Fruit fly (Drosophila melanogaster) whole organism, adult: ENCODE data around the gene haf.

Source experiments
- CG11617 ChIP-seq: fragments of 200-800 bp; sonication (Bioruptor generic); optimal IDR thresholded peaks from 2 replicates; lab custom pipeline; 2017; ENCODE audit warnings: mild to moderate bottlenecking, missing biosample characterization, missing genetic modification reagents, missing genetic modification characterization
- CG12768 ChIP-seq: fragments of 200-800 bp; sonication (Bioruptor generic); optimal IDR thresholded peaks from 2 replicates; lab custom pipeline; 2017; ENCODE audit warnings: missing biosample characterization, missing genetic modification characterization, mild to moderate bottlenecking, moderate library complexity, missing genetic modification reagents
- CG14711 ChIP-seq: fragments of 200-800 bp; sonication (Bioruptor generic); optimal IDR thresholded peaks from 2 replicates; lab custom pipeline; 2018; ENCODE audit warnings: missing biosample characterization, mild to moderate bottlenecking, missing genetic modification characterization, moderate library complexity
- CG1620 ChIP-seq: fragments of 200-800 bp; sonication (Bioruptor generic); optimal IDR thresholded peaks from 2 replicates; lab custom pipeline; 2016; ENCODE audit warnings: missing biosample characterization, missing genetic modification characterization
- CG33017 ChIP-seq: fragments of 200-800 bp; sonication (Bioruptor generic); optimal IDR thresholded peaks from 2 replicates; lab custom pipeline; 2018; ENCODE audit warnings: missing biosample characterization, mild to moderate bottlenecking, missing genetic modification characterization, moderate library complexity
- CG5204 ChIP-seq: fragments of 200-800 bp; sonication (Bioruptor generic); optimal IDR thresholded peaks from 2 replicates; lab custom pipeline; 2016; ENCODE audit warnings: missing biosample characterization, missing genetic modification characterization
- CG7045 ChIP-seq: fragments of 200-800 bp; sonication (Bioruptor generic); optimal IDR thresholded peaks from 2 replicates; lab custom pipeline; 2017; ENCODE audit warnings: missing biosample characterization, mild to moderate bottlenecking, missing genetic modification characterization
- CG7101 ChIP-seq: fragments of 200-800 bp; sonication (Bioruptor generic); optimal IDR thresholded peaks from 2 replicates; lab custom pipeline; 2018; ENCODE audit warnings: missing biosample characterization, mild to moderate bottlenecking, missing genetic modification characterization, moderate library complexity
- Clk ChIP-seq: fragments of 200-800 bp; sonication (Bioruptor generic); optimal IDR thresholded peaks from 2 replicates; lab custom pipeline; 2017; ENCODE audit warnings: missing biosample characterization, missing genetic modification characterization
- Crg-1 ChIP-seq: fragments of 200-800 bp; sonication (Bioruptor generic); optimal IDR thresholded peaks from 2 replicates; lab custom pipeline; 2016; ENCODE audit warnings: missing biosample characterization, missing genetic modification characterization
- Hr96 ChIP-seq: fragments of 200-800 bp; sonication (Bioruptor generic); optimal IDR thresholded peaks from 2 replicates; lab custom pipeline; 2016; ENCODE audit warnings: missing biosample characterization, missing genetic modification characterization
- Mnt ChIP-seq: fragments of 200-800 bp; sonication (Bioruptor generic); optimal IDR thresholded peaks from 2 replicates; lab custom pipeline; 2016; ENCODE audit warnings: missing biosample characterization, mild to moderate bottlenecking, missing genetic modification characterization
- bab1 ChIP-seq: fragments of 200-800 bp; sonication (Bioruptor generic); optimal IDR thresholded peaks from 3 replicates; lab custom pipeline; 2019; ENCODE audit warnings: missing biosample characterization, mild to moderate bottlenecking, missing genetic modification characterization, moderate library complexity
- cic ChIP-seq: fragments of 200-800 bp; sonication (Bioruptor generic); optimal IDR thresholded peaks from 2 replicates; lab custom pipeline; 2017; ENCODE audit warnings: missing biosample characterization, mild to moderate bottlenecking, missing genetic modification characterization, moderate library complexity
- cnc ChIP-seq, 2 experiments: fragments of >200 bp; optimal IDR thresholded peaks; 2 replicates each; lab custom pipeline; 2017
- kay ChIP-seq: fragments of 200-800 bp; sonication (Bioruptor generic); peaks from one replicate; lab custom pipeline; 2016; ENCODE audit warnings: missing biosample characterization, missing genetic modification characterization, borderline replicate concordance
- ovo ChIP-seq: fragments of 200-800 bp; sonication (Bioruptor generic); optimal IDR thresholded peaks from 2 replicates; lab custom pipeline; 2016; ENCODE audit warnings: missing biosample characterization, missing genetic modification characterization
- pad ChIP-seq: fragments of 200-800 bp; sonication (Bioruptor generic); optimal IDR thresholded peaks from 3 replicates; lab custom pipeline; 2017; ENCODE audit warnings: missing biosample characterization, missing genetic modification characterization, mild to moderate bottlenecking, moderate library complexity, missing genetic modification reagents
- tj ChIP-seq: fragments of 200-800 bp; sonication (Bioruptor generic); optimal IDR thresholded peaks from 3 replicates; lab custom pipeline; 2017; ENCODE audit warnings: missing biosample characterization, mild to moderate bottlenecking, missing genetic modification characterization, moderate library complexity
- toe ChIP-seq: fragments of 200-800 bp; sonication (Bioruptor generic); optimal IDR thresholded peaks from 2 replicates; lab custom pipeline; 2016; ENCODE audit warnings: missing biosample characterization, missing genetic modification characterization

haf gene

DNA sequence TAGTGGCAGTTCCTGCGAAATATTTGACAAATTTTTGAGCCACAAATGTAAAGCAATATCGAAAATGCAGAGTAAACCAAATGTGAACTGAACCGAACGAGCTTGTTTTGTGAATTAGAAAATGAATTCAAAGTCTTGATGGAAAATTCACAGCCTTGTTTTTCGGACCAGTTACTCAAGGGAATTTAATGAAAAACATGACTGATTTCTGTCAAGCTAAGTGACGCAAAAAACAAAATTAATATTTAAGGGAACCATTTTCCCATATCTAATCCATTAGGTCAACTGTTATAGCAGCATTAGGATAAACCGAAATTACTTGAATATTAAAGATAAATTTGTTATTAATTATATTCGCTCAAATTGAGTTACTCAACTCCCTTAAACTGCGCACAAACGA lies 32.1 kb downstream of the haf start, which contains the start of gene nis:
Gene nis, minus strand, starts transcription at position 101 of the 400 bp plus-strand sequence.
- TF ChIP-seq ovo (GFP tag; lab: Kevin White, UChicago) (no peak), pad (no peak), cic (no peak), toe (GFP tag; lab: Kevin White, UChicago) (no peak), CG7101 (no peak), CG7045 (GFP tag; lab: Kevin White, UChicago) (no peak), CG12768 (GFP tag; lab: Kevin White, UChicago) (no peak), Mnt (no peak), CG33017 (tag; lab: Kevin White, UChicago) (no peak), tj (GFP tag; lab: Kevin White, UChicago) (no peak), cnc (optimal IDR thresholded peaks at IDR 0.05; lab: Kevin White, UChicago) (no peak), CG1620 (GFP tag; lab: Kevin White, UChicago) (no peak), kay (GFP tag; lab: Kevin White, UChicago) (no peak), CG5204 (GFP tag; lab: Kevin White, UChicago) (no peak), CG14711 (tag; lab: Kevin White, UChicago) (no peak), Hr96 (GFP tag; lab: Kevin White, UChicago) (no peak)

DNA sequence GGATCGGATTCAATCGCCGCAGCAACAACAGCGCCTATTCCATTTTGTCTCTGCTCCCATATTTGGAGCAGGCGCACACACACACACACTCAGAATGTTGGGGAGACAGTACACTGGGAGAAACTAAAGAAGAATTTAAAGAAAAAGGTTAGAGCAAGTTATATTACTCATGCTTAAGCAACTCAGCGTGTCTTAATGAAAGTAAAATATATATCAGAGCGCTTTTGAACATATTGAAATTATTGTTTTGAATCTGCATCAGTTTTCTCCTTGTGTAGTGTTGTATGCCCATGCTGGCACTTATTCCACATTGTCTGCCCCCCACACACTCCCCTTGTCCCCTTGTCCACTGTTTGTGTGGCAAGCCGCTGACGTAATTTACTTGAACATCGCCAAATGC lies 35.2 kb downstream of the haf start:
- TF ChIP-seq CG14711 (tag; lab: Kevin White, UChicago): no peak
- TF ChIP-seq CG1620 (GFP tag; lab: Kevin White, UChicago): no peak
- TF ChIP-seq CG12768 (GFP tag; lab: Kevin White, UChicago): no peak
- TF ChIP-seq Mnt: no peak
- no peak for TF ChIP-seq CG7101
- TF ChIP-seq bab1 (GFP tag; lab: Kevin White, UChicago): no peak
- TF ChIP-seq cic: no peak
- TF ChIP-seq toe (GFP tag; lab: Kevin White, UChicago): no peak
- no peak for TF ChIP-seq Crg-1 (GFP tag; lab: Kevin White, UChicago)
- no peak for TF ChIP-seq kay (GFP tag; lab: Kevin White, UChicago)
- TF ChIP-seq Clk (GFP tag; lab: Kevin White, UChicago): no peak
- TF ChIP-seq pad: no peak

DNA sequence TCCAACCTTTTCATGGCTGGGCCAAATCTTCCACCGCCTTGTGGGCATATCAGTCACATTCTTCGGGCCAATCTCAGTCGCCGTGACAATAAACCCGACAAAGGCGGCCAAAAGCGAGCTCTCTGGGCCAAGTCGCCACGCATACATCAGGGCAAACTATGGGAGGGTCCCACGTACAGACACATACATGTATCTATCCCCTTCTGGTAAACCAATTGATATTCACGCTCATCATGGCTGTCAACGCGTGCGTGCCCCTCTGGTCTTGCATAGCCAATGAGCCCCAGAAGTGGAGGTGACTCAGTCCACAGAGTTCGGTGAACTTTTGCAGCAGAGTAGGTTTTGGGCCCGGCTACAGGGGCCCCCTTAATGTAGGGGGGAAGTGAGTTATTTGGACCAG lies 41.8 kb downstream of the haf start:
- no peak for TF ChIP-seq CG33017 (tag; lab: Kevin White, UChicago)
- TF ChIP-seq CG7045 (GFP tag; lab: Kevin White, UChicago): no peak
- no peak for TF ChIP-seq CG5204 (GFP tag; lab: Kevin White, UChicago)
- TF ChIP-seq CG12768 (GFP tag; lab: Kevin White, UChicago): no peak
- TF ChIP-seq pad: no peak
- TF ChIP-seq CG1620 (GFP tag; lab: Kevin White, UChicago): no peak
- no peak for TF ChIP-seq CG7101
- no peak for TF ChIP-seq Mnt
- TF ChIP-seq Clk (GFP tag; lab: Kevin White, UChicago): no peak
- no peak for TF ChIP-seq kay (GFP tag; lab: Kevin White, UChicago)
- TF ChIP-seq Hr96 (GFP tag; lab: Kevin White, UChicago): no peak
- no peak for TF ChIP-seq tj (GFP tag; lab: Kevin White, UChicago)
- TF ChIP-seq Crg-1 (GFP tag; lab: Kevin White, UChicago): no peak
- no peak for TF ChIP-seq ovo (GFP tag; lab: Kevin White, UChicago)

DNA sequence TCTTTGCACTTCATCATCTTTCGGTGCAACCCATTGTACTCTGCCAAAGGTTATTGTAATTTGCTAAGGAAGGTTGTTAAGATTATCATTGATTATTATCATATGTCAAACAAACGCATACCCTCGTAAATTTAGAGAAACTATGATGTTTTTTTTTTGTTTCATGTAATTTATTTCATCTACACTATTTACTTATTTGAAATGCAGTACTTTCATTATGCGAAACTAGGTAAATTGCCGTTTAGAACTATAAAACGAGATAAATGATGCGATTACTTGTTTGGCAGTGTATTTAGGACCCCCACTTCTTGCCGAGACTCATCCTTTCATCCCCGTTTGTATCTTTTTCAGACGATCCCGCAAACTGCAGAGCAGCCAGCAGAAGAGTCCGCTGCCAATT lies 48.9 kb downstream of the haf start:
- TF ChIP-seq CG14711 (tag; lab: Kevin White, UChicago) (no peak), cic (no peak), CG12768 (GFP tag; lab: Kevin White, UChicago) (no peak), tj (GFP tag; lab: Kevin White, UChicago) (no peak), ovo (GFP tag; lab: Kevin White, UChicago) (no peak)

DNA sequence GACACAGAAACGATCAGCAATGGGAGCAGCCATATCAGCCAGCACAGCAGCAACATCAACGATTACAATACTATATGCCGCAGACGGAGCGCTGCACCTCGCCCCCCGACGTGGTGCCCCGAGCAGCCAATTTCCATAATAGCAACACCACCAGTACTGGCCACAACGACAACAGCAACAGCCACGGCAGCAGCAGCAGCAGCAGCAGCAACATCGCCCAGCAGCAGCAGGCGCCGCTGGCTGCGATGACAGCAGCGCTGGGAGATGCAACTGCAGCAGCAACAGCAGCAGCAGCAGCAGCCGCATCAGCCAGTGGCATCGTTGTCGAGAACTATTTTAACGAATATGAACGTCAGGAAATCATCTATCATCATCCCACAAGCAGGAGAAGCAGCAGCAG lies 51.8 kb downstream of the haf start:
- TF ChIP-seq bab1 (GFP tag; lab: Kevin White, UChicago) (no peak), CG12768 (GFP tag; lab: Kevin White, UChicago) (no peak), ovo (GFP tag; lab: Kevin White, UChicago) (no peak), Hr96 (GFP tag; lab: Kevin White, UChicago) (no peak), tj (GFP tag; lab: Kevin White, UChicago) (no peak), CG5204 (GFP tag; lab: Kevin White, UChicago) (no peak), cnc (optimal IDR thresholded peaks at IDR 0.05; lab: Kevin White, UChicago) (no peak), cic (no peak), toe (GFP tag; lab: Kevin White, UChicago) (no peak), CG33017 (tag; lab: Kevin White, UChicago) (no peak), CG7101 (no peak), CG7045 (GFP tag; lab: Kevin White, UChicago) (no peak), Crg-1 (GFP tag; lab: Kevin White, UChicago) (no peak), kay (GFP tag; lab: Kevin White, UChicago) (no peak)

DNA sequence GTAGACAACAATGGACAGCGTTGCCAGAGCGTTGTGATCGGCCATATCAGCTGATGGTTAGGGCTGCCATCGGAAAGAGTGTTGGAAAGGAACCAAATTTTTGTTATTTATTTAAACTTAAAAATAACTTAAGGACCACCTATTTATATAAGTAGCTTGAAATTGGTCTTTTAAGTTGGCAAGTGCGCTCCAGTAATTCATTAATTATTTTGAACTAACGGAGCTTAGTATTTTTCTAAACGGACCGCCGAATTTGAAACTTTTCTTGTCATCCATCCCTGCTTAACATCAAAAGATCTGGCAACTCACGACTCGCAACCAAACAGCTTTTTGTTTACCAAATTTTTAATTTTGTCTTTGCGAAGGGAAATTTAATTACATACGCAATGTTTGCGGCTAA lies 56.2 kb downstream of the haf start, which contains the start of the genes Rab3GAP1 and CG14352:
Gene Rab3GAP1, minus strand, starts transcription at position 36 of the 400 bp plus-strand sequence.
Gene CG14352, plus strand, starts transcription at position 289 of the 400 bp plus-strand sequence.
- peak; percentile 57 for TF ChIP-seq CG33017 (tag; lab: Kevin White, UChicago)
- TF ChIP-seq CG11617 (GFP tag; lab: Kevin White, UChicago): peak; percentile 79
- peak; percentile 79 for TF ChIP-seq CG7101
- TF ChIP-seq cic: peak; percentile 8
- peak; percentile 86 for TF ChIP-seq CG7045 (GFP tag; lab: Kevin White, UChicago)
- peak; percentile 75 for TF ChIP-seq ovo (GFP tag; lab: Kevin White, UChicago)
- peak; percentile 46 for TF ChIP-seq tj (GFP tag; lab: Kevin White, UChicago)
- peak; percentile 75 for TF ChIP-seq CG12768 (GFP tag; lab: Kevin White, UChicago)
- TF ChIP-seq CG5204 (GFP tag; lab: Kevin White, UChicago): peak; percentile 85
- peak; percentile 86 for TF ChIP-seq bab1 (GFP tag; lab: Kevin White, UChicago)
- peak; percentile 95 for TF ChIP-seq toe (GFP tag; lab: Kevin White, UChicago)
- TF ChIP-seq Clk (GFP tag; lab: Kevin White, UChicago): peak; percentile 69
- TF ChIP-seq kay (GFP tag; lab: Kevin White, UChicago): no peak
- TF ChIP-seq cnc (optimal IDR thresholded peaks at IDR 0.05; lab: Kevin White, UChicago): no peak
- TF ChIP-seq Mnt: peak; percentile 56
- TF ChIP-seq CG1620 (GFP tag; lab: Kevin White, UChicago): peak; percentile 88
- TF ChIP-seq pad: peak; percentile 68
- peak; percentile 79 for TF ChIP-seq Crg-1 (GFP tag; lab: Kevin White, UChicago)
- peak; percentile 74 for TF ChIP-seq CG14711 (tag; lab: Kevin White, UChicago)
- TF ChIP-seq Hr96 (GFP tag; lab: Kevin White, UChicago): peak; percentile 84
